Fruit fly (Drosophila melanogaster) whole organism, embryonic: ENCODE data around the gene hyd.
A peak's percentile ranks its signal among the peaks of the same experiment; 100 is the strongest.

Source experiments
- Ada2b ChIP-seq: fragments of 200-800 bp; sonication (Bioruptor generic); IDR thresholded peaks from 2 replicates; pipeline ENCODE4 v1.3.6; 2022; ENCODE audit warnings: missing biosample characterization, missing genetic modification characterization
- Asciz ChIP-seq: fragments of 200-800 bp; sonication (Bioruptor generic); optimal IDR thresholded peaks from 2 replicates; lab custom pipeline; 2017; ENCODE audit warnings: missing biosample characterization, mild to moderate bottlenecking, missing genetic modification characterization, missing genetic modification reagents
- Atf-2 ChIP-seq: fragments of 200-800 bp; sonication (Bioruptor generic); optimal IDR thresholded peaks from 2 replicates; lab custom pipeline; 2016; ENCODE audit warnings: missing biosample characterization, missing genetic modification characterization
- BEAF-32 ChIP-seq: fragments of 200-800 bp; sonication (Bioruptor generic); optimal IDR thresholded peaks from 3 replicates; lab custom pipeline; 2017; ENCODE audit warnings: missing biosample characterization, missing genetic modification characterization, mild to moderate bottlenecking, moderate library complexity, missing genetic modification reagents
- Bdp1 ChIP-seq: fragments of 200-800 bp; sonication (Bioruptor generic); optimal IDR thresholded peaks from 3 replicates; lab custom pipeline; 2016; ENCODE audit warnings: missing biosample characterization, missing genetic modification characterization
- CG1233 ChIP-seq: fragments of 200-800 bp; sonication (Bioruptor generic); optimal IDR thresholded peaks from 4 replicates; lab custom pipeline; 2018; ENCODE audit warnings: missing biosample characterization, mild to moderate bottlenecking, missing genetic modification characterization
- CG14710 ChIP-seq: fragments of 200-800 bp; sonication (Bioruptor generic); optimal IDR thresholded peaks from 3 replicates; lab custom pipeline; 2019; ENCODE audit warnings: missing biosample characterization, mild to moderate bottlenecking, missing genetic modification characterization, moderate library complexity
- CG14965 ChIP-seq: fragments of 200-800 bp; sonication (Bioruptor generic); optimal IDR thresholded peaks from 2 replicates; lab custom pipeline; 2016; ENCODE audit warnings: missing biosample characterization, missing genetic modification characterization, borderline replicate concordance
- CG16779 ChIP-seq: fragments of 200-800 bp; sonication (Bioruptor generic); IDR thresholded peaks from 2 replicates; pipeline ENCODE4 v1.3.6; 2022; ENCODE audit warnings: missing biosample characterization, missing genetic modification characterization
- CG30431 ChIP-seq: fragments of 200-800 bp; sonication (Bioruptor generic); optimal IDR thresholded peaks from 2 replicates; lab custom pipeline; 2017; ENCODE audit warnings: missing biosample characterization, missing genetic modification characterization
- CG3407 ChIP-seq: fragments of 200-800 bp; sonication (Bioruptor generic); optimal IDR thresholded peaks from 2 replicates; lab custom pipeline; 2018; ENCODE audit warnings: missing biosample characterization, mild to moderate bottlenecking, missing genetic modification characterization
- CG4360 ChIP-seq: fragments of 200-800 bp; sonication (Bioruptor generic); IDR thresholded peaks from 2 replicates; pipeline ENCODE4 v1.3.6; 2022; ENCODE audit warnings: missing biosample characterization, missing genetic modification characterization
- CG6765 ChIP-seq: fragments of 200-800 bp; sonication (Bioruptor generic); optimal IDR thresholded peaks from 3 replicates; lab custom pipeline; 2017; ENCODE audit warnings: missing biosample characterization, mild to moderate bottlenecking, missing genetic modification characterization
- CTCF ChIP-seq: fragments of 200-800 bp; sonication (Bioruptor generic); optimal IDR thresholded peaks from 2 replicates; lab custom pipeline; 2017; ENCODE audit warnings: missing biosample characterization, mild to moderate bottlenecking, missing genetic modification characterization, moderate library complexity
- D ChIP-seq, 2 experiments: fragments of 200-800 bp in 1 of 2; fragments of >200 bp in 1 of 2; sonication (Bioruptor generic) in 1 of 2; optimal IDR thresholded peaks; 2 replicates in 1 of 2; 3 replicates in 1 of 2; lab custom pipeline; 2017; ENCODE audit warnings: mild to moderate bottlenecking in 1 of 2, missing biosample characterization in 1 of 2, missing genetic modification characterization in 1 of 2, missing genetic modification reagents in 1 of 2
- Dp ChIP-seq: fragments of 200-800 bp; sonication (Bioruptor generic); optimal IDR thresholded peaks from 2 replicates; lab custom pipeline; 2018; ENCODE audit warnings: missing biosample characterization, mild to moderate bottlenecking, missing genetic modification characterization, moderate library complexity
- Fer3 ChIP-seq: fragments of 200-800 bp; sonication (Bioruptor generic); optimal IDR thresholded peaks from 2 replicates; lab custom pipeline; 2018; ENCODE audit warnings: missing biosample characterization, mild to moderate bottlenecking, missing genetic modification characterization, moderate library complexity
- HmgZ ChIP-seq: fragments of 200-800 bp; sonication (Bioruptor generic); optimal IDR thresholded peaks from 2 replicates; lab custom pipeline; 2018; ENCODE audit warnings: missing biosample characterization, mild to moderate bottlenecking, missing genetic modification characterization
- Hsf ChIP-seq: fragments of 200-800 bp; sonication (Bioruptor generic); optimal IDR thresholded peaks from 3 replicates; lab custom pipeline; 2016; ENCODE audit warnings: missing biosample characterization, missing genetic modification characterization
- Oaz ChIP-seq: fragments of 200-800 bp; sonication (Bioruptor generic); IDR thresholded peaks from 2 replicates; pipeline ENCODE4 v1.3.6; 2022; ENCODE audit warnings: missing biosample characterization, missing genetic modification characterization
- Scr ChIP-seq: fragments of 200-800 bp; sonication (Bioruptor generic); IDR thresholded peaks from 2 replicates; pipeline ENCODE4 v1.3.6; 2022; ENCODE audit warnings: missing biosample characterization, missing genetic modification characterization; ENCODE audit not compliant: partially characterized antibody
- Sox102F ChIP-seq: fragments of 200-800 bp; sonication (Bioruptor generic); optimal IDR thresholded peaks from 2 replicates; lab custom pipeline; 2018; ENCODE audit warnings: missing biosample characterization, mild to moderate bottlenecking, missing genetic modification characterization, moderate library complexity
- Sry-δ ChIP-seq: fragments of 200-800 bp; sonication (Bioruptor generic); optimal IDR thresholded peaks from 2 replicates; lab custom pipeline; 2016; ENCODE audit warnings: missing biosample characterization, missing genetic modification characterization
- TFAM ChIP-seq: fragments of 200-800 bp; sonication (Bioruptor generic); optimal IDR thresholded peaks from 2 replicates; lab custom pipeline; 2017; ENCODE audit warnings: missing biosample characterization, missing genetic modification characterization, inconsistent platforms
- ac ChIP-seq: fragments of 200-800 bp; sonication (Bioruptor generic); optimal IDR thresholded peaks from 3 replicates; lab custom pipeline; 2017; ENCODE audit warnings: missing biosample characterization, mild to moderate bottlenecking, missing genetic modification characterization
- amos ChIP-seq: fragments of 200-800 bp; sonication (Bioruptor generic); IDR thresholded peaks from 2 replicates; pipeline ENCODE4 v1.3.6; 2022; ENCODE audit warnings: missing biosample characterization, missing genetic modification characterization; ENCODE audit not compliant: partially characterized antibody
- bsh ChIP-seq, 2 experiments: fragments of 200-800 bp; sonication (Bioruptor generic); optimal IDR thresholded peaks; 2 replicates each; lab custom pipeline; 2017 to 2018; ENCODE audit warnings: mild to moderate bottlenecking in 2 of 2, missing biosample characterization in 2 of 2, missing genetic modification characterization in 2 of 2, moderate library complexity in 1 of 2
- cg ChIP-seq: fragments of 200-800 bp; sonication (Bioruptor generic); optimal IDR thresholded peaks from 3 replicates; lab custom pipeline; 2019; ENCODE audit warnings: missing biosample characterization, mild to moderate bottlenecking, missing genetic modification characterization, moderate library complexity
- cwo ChIP-seq: fragments of 200-800 bp; sonication (Bioruptor generic); optimal IDR thresholded peaks from 3 replicates; lab custom pipeline; 2017; ENCODE audit warnings: missing biosample characterization, missing genetic modification characterization, mild to moderate bottlenecking, moderate library complexity, missing genetic modification reagents
- dimm ChIP-seq: fragments of 200-800 bp; sonication (Bioruptor generic); IDR thresholded peaks from 2 replicates; pipeline ENCODE4 v1.3.6; 2022; ENCODE audit warnings: missing biosample characterization, missing genetic modification characterization
- esg ChIP-seq: fragments of 200-800 bp; sonication (Bioruptor generic); conservative IDR thresholded peaks from 2 replicates; pipeline ENCODE4 v1.3.6; 2022; ENCODE audit warnings: missing biosample characterization, missing genetic modification characterization
- eyg ChIP-seq: fragments of 200-800 bp; sonication (Bioruptor generic); optimal IDR thresholded peaks from 3 replicates; lab custom pipeline; 2016; ENCODE audit warnings: missing biosample characterization, missing genetic modification characterization
- gcm ChIP-seq: fragments of 200-800 bp; sonication (Bioruptor generic); optimal IDR thresholded peaks from 2 replicates; lab custom pipeline; 2019; ENCODE audit warnings: missing biosample characterization, mild to moderate bottlenecking, missing genetic modification characterization, moderate library complexity
- gsb-n ChIP-seq: fragments of 200-800 bp; sonication (Bioruptor generic); optimal IDR thresholded peaks from 3 replicates; lab custom pipeline; 2018; ENCODE audit warnings: missing biosample characterization, mild to moderate bottlenecking, missing genetic modification characterization
- hb ChIP-seq: fragments of 200-800 bp; sonication (Bioruptor generic); IDR thresholded peaks from 3 replicates; pipeline ENCODE4 v1.3.6; 2022; ENCODE audit warnings: missing biosample characterization, missing genetic modification characterization; ENCODE audit not compliant: partially characterized antibody
- kay ChIP-seq: fragments of 200-800 bp; sonication (Bioruptor generic); optimal IDR thresholded peaks from 2 replicates; lab custom pipeline; 2016; ENCODE audit warnings: missing biosample characterization, missing genetic modification characterization
- lbe ChIP-seq: fragments of 200-800 bp; sonication (Bioruptor generic); optimal IDR thresholded peaks from 2 replicates; lab custom pipeline; 2016; ENCODE audit warnings: missing biosample characterization, mild to moderate bottlenecking, missing genetic modification characterization
- mld ChIP-seq: fragments of 200-800 bp; sonication (Bioruptor generic); IDR thresholded peaks from 3 replicates; pipeline ENCODE4 v1.3.6; 2022; ENCODE audit warnings: missing biosample characterization, missing genetic modification characterization; ENCODE audit not compliant: partially characterized antibody
- nmo ChIP-seq: fragments of 200-800 bp; sonication (Bioruptor generic); optimal IDR thresholded peaks from 2 replicates; lab custom pipeline; 2018; ENCODE audit warnings: missing biosample characterization, mild to moderate bottlenecking, missing genetic modification characterization, moderate library complexity
- phol ChIP-seq: fragments of 200-800 bp; sonication (Bioruptor generic); optimal IDR thresholded peaks from 3 replicates; lab custom pipeline; 2018; ENCODE audit warnings: missing biosample characterization, mild to moderate bottlenecking, missing genetic modification characterization, moderate library complexity
- psq ChIP-seq: fragments of 200-800 bp; sonication (Bioruptor generic); optimal IDR thresholded peaks from 2 replicates; lab custom pipeline; 2017; ENCODE audit warnings: missing biosample characterization, missing genetic modification characterization
- pzg ChIP-seq: fragments of 200-800 bp; sonication (Bioruptor generic); optimal IDR thresholded peaks from 3 replicates; lab custom pipeline; 2018; ENCODE audit warnings: missing biosample characterization, mild to moderate bottlenecking, missing genetic modification characterization, moderate library complexity
- row ChIP-seq: fragments of 200-800 bp; sonication (Bioruptor generic); IDR thresholded peaks from 3 replicates; pipeline ENCODE4 v1.3.6; 2022; ENCODE audit warnings: missing biosample characterization, missing genetic modification characterization
- shn ChIP-seq: fragments of 200-800 bp; sonication (Bioruptor generic); optimal IDR thresholded peaks from 3 replicates; lab custom pipeline; 2016; ENCODE audit warnings: missing biosample characterization, missing genetic modification characterization
- tna ChIP-seq: fragments of 200-800 bp; sonication (Bioruptor generic); IDR thresholded peaks from 2 replicates; pipeline ENCODE4 v1.3.6; 2022; ENCODE audit warnings: missing biosample characterization, missing genetic modification characterization; ENCODE audit not compliant: partially characterized antibody
- trem ChIP-seq: fragments of 200-800 bp; optimal IDR thresholded peaks from 3 replicates; lab custom pipeline; 2019; ENCODE audit warnings: missing biosample characterization, mild to moderate bottlenecking, missing genetic modification characterization, moderate library complexity
- zfh2 ChIP-seq: fragments of 200-800 bp; sonication (Bioruptor generic); optimal IDR thresholded peaks from 2 replicates; lab custom pipeline; 2016; ENCODE audit warnings: missing biosample characterization, missing genetic modification characterization

Gene hyd

dm6 chr3R:9759360-9760191 lies 34.2 kb upstream of the hyd start, which contains the start of gene Mpi (continued):
- peak; percentile 21 for TF ChIP-seq D (optimal IDR thresholded peaks at IDR 0.05; lab: Kevin White, UChicago)
- TF ChIP-seq D (GFP tag; optimal IDR thresholded peaks at IDR 0.05; lab: Kevin White, UChicago): no peak
- TF ChIP-seq cwo (GFP tag; lab: Kevin White, UChicago): no peak
- no peak for TF ChIP-seq kay (GFP tag; lab: Kevin White, UChicago)
- no peak for TF ChIP-seq zfh2 (GFP tag; lab: Kevin White, UChicago)
- TF ChIP-seq Atf-2 (GFP tag; lab: Kevin White, UChicago): no peak
- TF ChIP-seq Scr (GFP tag; lab: Robert Waterston, UW): peak; percentile 66
- peak; percentile 40 for TF ChIP-seq CG14710

DNA sequence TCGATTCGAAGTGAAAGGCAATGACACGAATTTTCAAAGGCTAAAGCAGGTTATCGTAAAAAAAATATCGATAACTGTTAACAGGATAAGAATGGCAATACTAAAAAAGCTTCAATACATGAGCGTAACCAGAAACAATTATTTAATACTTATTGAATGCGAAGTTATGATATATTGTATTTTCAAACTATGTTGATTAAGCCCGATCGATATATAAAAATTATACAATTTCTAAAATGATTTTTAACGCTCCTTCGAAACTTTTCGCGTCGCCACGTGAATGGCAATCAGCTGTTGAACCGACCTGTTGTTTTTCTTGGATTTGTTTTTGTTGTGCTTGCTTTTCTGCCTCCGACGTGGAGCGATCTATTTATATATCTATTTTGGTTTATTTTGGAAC lies 30.8 kb upstream of the hyd start, which contains the start of the genes Alg12 and Rpt3R:
TSS of gene Alg12 (plus strand) at position 305 of the 400 bp plus-strand sequence.
TSS of gene Rpt3R (minus strand) at position 324 of the 400 bp plus-strand sequence.
- TF ChIP-seq bsh (GFP tag; optimal IDR thresholded peaks at IDR 0.05; lab: Kevin White, UChicago): no peak
- no peak for TF ChIP-seq Asciz (GFP tag; lab: Kevin White, UChicago)
- TF ChIP-seq CG30431 (GFP tag; lab: Kevin White, UChicago): no peak
- TF ChIP-seq Sox102F (GFP tag; lab: Kevin White, UChicago): no peak
- TF ChIP-seq Dp (GFP tag; lab: Kevin White, UChicago): peak; percentile 62
- TF ChIP-seq CTCF (GFP tag; lab: Kevin White, UChicago): no peak
- TF ChIP-seq eyg (GFP tag; lab: Kevin White, UChicago): no peak
- peak; percentile 62 for TF ChIP-seq BEAF-32 (GFP tag; lab: Kevin White, UChicago)
- TF ChIP-seq shn (GFP tag; lab: Kevin White, UChicago): no peak
- TF ChIP-seq dimm (GFP tag; lab: Robert Waterston, UW): no peak
- no peak for TF ChIP-seq gsb-n (tag; lab: Kevin White, UChicago)
- no peak for TF ChIP-seq Ada2b (GFP tag; lab: Robert Waterston, UW)
- no peak for TF ChIP-seq row
- no peak for TF ChIP-seq TFAM
- no peak for TF ChIP-seq Hsf (GFP tag; lab: Kevin White, UChicago)
- TF ChIP-seq CG14965 (GFP tag; lab: Kevin White, UChicago): no peak
- TF ChIP-seq nmo (GFP tag; lab: Kevin White, UChicago): peak; percentile 5
- TF ChIP-seq CG1233 (GFP tag; lab: Kevin White, UChicago): no peak
- TF ChIP-seq Bdp1 (GFP tag; lab: Kevin White, UChicago): no peak
- TF ChIP-seq Oaz (GFP tag; lab: Robert Waterston, UW): no peak
- no peak for TF ChIP-seq esg (GFP tag; lab: Robert Waterston, UW)
- peak; percentile 38 for TF ChIP-seq pzg
- TF ChIP-seq tna (GFP tag; lab: Robert Waterston, UW): no peak
- no peak for TF ChIP-seq HmgZ
- TF ChIP-seq gcm (GFP tag; lab: Kevin White, UChicago): no peak
- TF ChIP-seq Scr (GFP tag; lab: Robert Waterston, UW): peak; percentile 67
- no peak for TF ChIP-seq hb (GFP tag; lab: Robert Waterston, UW)
- peak; percentile 15 for TF ChIP-seq phol (tag; lab: Kevin White, UChicago)
- no peak for TF ChIP-seq lbe (GFP tag; lab: Kevin White, UChicago)
- TF ChIP-seq mld (GFP tag; lab: Robert Waterston, UW): no peak
- no peak for TF ChIP-seq ac (GFP tag; lab: Kevin White, UChicago)
- TF ChIP-seq Sry-δ (GFP tag; lab: Kevin White, UChicago): peak; percentile 40
- TF ChIP-seq CG6765 (GFP tag; lab: Kevin White, UChicago): no peak
- no peak for TF ChIP-seq psq (GFP tag; lab: Kevin White, UChicago)
- no peak for TF ChIP-seq Fer3
- peak; percentile 36 for TF ChIP-seq trem (tag; lab: Kevin White, UChicago)
- no peak for TF ChIP-seq CG3407
- no peak for TF ChIP-seq CG16779 (GFP tag; lab: Robert Waterston, UW)
- no peak for TF ChIP-seq cg (GFP tag; lab: Kevin White, UChicago)
- peak; percentile 41; the same call in 1 of the 2 replicates for TF ChIP-seq amos (GFP tag; lab: Robert Waterston, UW)
- peak; percentile 27; the same call in 1 of the 2 replicates for TF ChIP-seq CG4360 (GFP tag; lab: Robert Waterston, UW)
